Fruit fly (Drosophila melanogaster) whole organism, wandering third instar larva: Measurements from ENCODE around the gene Nuak.

Experiments
- Abd-B ChIP-seq: fragments of >200 bp; optimal IDR thresholded peaks from 2 replicates; lab custom pipeline; 2017; ENCODE audit warnings: missing biosample characterization, missing genetic modification characterization
- CG32264 ChIP-seq: fragments of 200-800 bp; sonication (Bioruptor generic); optimal IDR thresholded peaks from 2 replicates; lab custom pipeline; 2016; ENCODE audit warnings: missing biosample characterization, missing genetic modification characterization
- CG9705 ChIP-seq: fragments of 200-800 bp; sonication (Bioruptor generic); optimal IDR thresholded peaks from 2 replicates; lab custom pipeline; 2018; ENCODE audit warnings: missing biosample characterization, mild to moderate bottlenecking, missing genetic modification characterization
- CrebA ChIP-seq: fragments of 200-800 bp; sonication (Bioruptor generic); optimal IDR thresholded peaks from 2 replicates; lab custom pipeline; 2016; ENCODE audit warnings: missing biosample characterization, mild to moderate bottlenecking, missing genetic modification characterization, borderline replicate concordance
- Dfd ChIP-seq: fragments of >200 bp; optimal IDR thresholded peaks from 2 replicates; lab custom pipeline; 2017; ENCODE audit warnings: missing biosample characterization, missing genetic modification characterization
- Dif ChIP-seq: fragments of 200-275, 200-300 bp; sonication (Bioruptor generic); optimal IDR thresholded peaks from 2 replicates; lab custom pipeline; 2018; ENCODE audit warnings: missing biosample characterization, missing genetic modification characterization; ENCODE audit not compliant: partially characterized antibody
- GATAd ChIP-seq: sonication (Bioruptor generic); optimal IDR thresholded peaks from 2 replicates; lab custom pipeline; 2016; ENCODE audit warnings: missing biosample characterization, missing genetic modification characterization
- HLH106 ChIP-seq: fragments of 200-800 bp; optimal IDR thresholded peaks from 3 replicates; lab custom pipeline; 2019; ENCODE audit warnings: missing biosample characterization, mild to moderate bottlenecking, missing genetic modification characterization, moderate library complexity
- Hnf4 ChIP-seq: fragments of 200-800 bp; sonication (Bioruptor generic); optimal IDR thresholded peaks from 2 replicates; lab custom pipeline; 2016; ENCODE audit warnings: missing biosample characterization, mild to moderate bottlenecking, missing genetic modification characterization
- Hr78 ChIP-seq: fragments of >200 bp; optimal IDR thresholded peaks from 2 replicates; lab custom pipeline; 2017; ENCODE audit warnings: missing biosample characterization, missing genetic modification characterization
- Hr83 ChIP-seq: fragments of 200-300 bp; sonication (Bioruptor generic); optimal IDR thresholded peaks from 2 replicates; lab custom pipeline; 2016; ENCODE audit warnings: missing biosample characterization, mild to moderate bottlenecking, missing genetic modification characterization, moderate library complexity; ENCODE audit not compliant: poor library complexity, severe bottlenecking
- Jra ChIP-seq: sonication (Bioruptor generic); optimal IDR thresholded peaks from 2 replicates; lab custom pipeline; 2016; ENCODE audit warnings: missing biosample characterization, missing genetic modification characterization
- Mio ChIP-seq: sonication (Bioruptor generic); optimal IDR thresholded peaks from 2 replicates; lab custom pipeline; 2016; ENCODE audit warnings: missing biosample characterization, missing genetic modification characterization
- Myc ChIP-seq: fragments of >200 bp; optimal IDR thresholded peaks from 2 replicates; lab custom pipeline; 2017
- N ChIP-seq: fragments of >200 bp; optimal IDR thresholded peaks from 2 replicates; lab custom pipeline; 2018; ENCODE audit warnings: missing biosample characterization, missing external identifiers, missing genetic modification characterization
- OdsH ChIP-seq: fragments of 200-800 bp; sonication (Bioruptor generic); optimal IDR thresholded peaks from 2 replicates; lab custom pipeline; 2016; ENCODE audit warnings: missing biosample characterization, mild to moderate bottlenecking, missing genetic modification characterization
- Rel ChIP-seq, 2 experiments: fragments of 200-800 bp; sonication (Bioruptor generic) in 1 of 2; optimal IDR thresholded peaks; 2 replicates in 1 of 2; 3 replicates in 1 of 2; lab custom pipeline; 2016 to 2019; ENCODE audit warnings: mild to moderate bottlenecking in 2 of 2, missing biosample characterization in 2 of 2, missing genetic modification characterization in 2 of 2, moderate library complexity in 1 of 2
- Sp1 ChIP-seq: fragments of 200-800 bp; sonication (Bioruptor generic); optimal IDR thresholded peaks from 3 replicates; lab custom pipeline; 2019; ENCODE audit warnings: missing biosample characterization, mild to moderate bottlenecking, missing genetic modification characterization, moderate library complexity
- Vsx2 ChIP-seq: fragments of 200-300, 225-300 bp; sonication (Bioruptor generic); optimal IDR thresholded peaks from 2 replicates; lab custom pipeline; 2018; ENCODE audit warnings: missing biosample characterization, missing genetic modification characterization; ENCODE audit not compliant: partially characterized antibody
- br ChIP-seq: fragments of 200-800 bp; sonication (Bioruptor generic); optimal IDR thresholded peaks from 2 replicates; lab custom pipeline; 2016; ENCODE audit warnings: missing biosample characterization, missing genetic modification characterization
- brk ChIP-seq: fragments of 200-800 bp; sonication (Bioruptor generic); optimal IDR thresholded peaks from 2 replicates; lab custom pipeline; 2016; ENCODE audit warnings: missing biosample characterization, mild to moderate bottlenecking, missing genetic modification characterization
- dl ChIP-seq, 2 experiments: fragments of 175-275, 200-275 bp in 1 of 2; fragments of 200-275 bp in 1 of 2; sonication (Bioruptor generic); optimal IDR thresholded peaks; lab custom pipeline; 2018; ENCODE audit warnings: mild to moderate bottlenecking in 2 of 2, missing biosample characterization in 2 of 2, missing genetic modification characterization in 2 of 2, moderate library complexity in 2 of 2; ENCODE audit not compliant: partially characterized antibody in 2 of 2, insufficient read depth in 1 of 2
- dmrt93B ChIP-seq: fragments of 200-800 bp; sonication (Bioruptor generic); optimal IDR thresholded peaks from 2 replicates; lab custom pipeline; 2018; ENCODE audit warnings: missing biosample characterization, mild to moderate bottlenecking, missing genetic modification characterization
- dsf ChIP-seq: sonication (Bioruptor generic); optimal IDR thresholded peaks from 2 replicates; lab custom pipeline; 2016; ENCODE audit warnings: missing biosample characterization, missing genetic modification characterization, borderline replicate concordance
- ey ChIP-seq: fragments of 200-800 bp; sonication (Bioruptor generic); optimal IDR thresholded peaks from 2 replicates; lab custom pipeline; 2016; ENCODE audit warnings: missing biosample characterization, missing genetic modification characterization
- foxo ChIP-seq, 2 experiments: fragments of 200-800 bp; sonication (Bioruptor generic); optimal IDR thresholded peaks; 2 replicates in 1 of 2; 3 replicates in 1 of 2; lab custom pipeline; 2016 to 2017; ENCODE audit warnings: missing biosample characterization in 2 of 2, missing genetic modification characterization in 2 of 2
- fru ChIP-seq: fragments of 200-800 bp; sonication (Bioruptor generic); optimal IDR thresholded peaks from 3 replicates; lab custom pipeline; 2016; ENCODE audit warnings: missing biosample characterization, mild to moderate bottlenecking, missing genetic modification characterization
- h ChIP-seq: fragments of 200-800 bp; sonication (Bioruptor generic); optimal IDR thresholded peaks from 3 replicates; lab custom pipeline; 2016; ENCODE audit warnings: missing biosample characterization, mild to moderate bottlenecking, missing genetic modification characterization
- jim ChIP-seq: fragments of 175-275, 200-325 bp; sonication (Bioruptor generic); optimal IDR thresholded peaks from 2 replicates; lab custom pipeline; 2016; ENCODE audit warnings: missing biosample characterization, mild to moderate bottlenecking, missing genetic modification characterization
- lola ChIP-seq: fragments of >200 bp; optimal IDR thresholded peaks from 2 replicates; lab custom pipeline; 2017; ENCODE audit warnings: missing biosample characterization, missing genetic modification characterization
- pan ChIP-seq: fragments of >200 bp; optimal IDR thresholded peaks from 2 replicates; lab custom pipeline; 2017
- psq ChIP-seq: fragments of 200-800 bp; sonication (Bioruptor generic); optimal IDR thresholded peaks from 3 replicates; lab custom pipeline; 2017; ENCODE audit warnings: missing biosample characterization, mild to moderate bottlenecking, missing genetic modification characterization, moderate library complexity
- rgr ChIP-seq: fragments of 200-800 bp; sonication (Bioruptor generic); optimal IDR thresholded peaks from 3 replicates; lab custom pipeline; 2016; ENCODE audit warnings: missing biosample characterization, mild to moderate bottlenecking, missing genetic modification characterization
- sage ChIP-seq: fragments of 200-800 bp; sonication (Bioruptor generic); optimal IDR thresholded peaks from 2 replicates; lab custom pipeline; 2016; ENCODE audit warnings: missing biosample characterization, mild to moderate bottlenecking, missing genetic modification characterization
- sv ChIP-seq: fragments of 200-800 bp; sonication (Bioruptor generic); optimal IDR thresholded peaks from 3 replicates; lab custom pipeline; 2016; ENCODE audit warnings: missing biosample characterization, missing genetic modification characterization
- tai ChIP-seq: sonication (Bioruptor generic); optimal IDR thresholded peaks from 2 replicates; lab custom pipeline; 2016; ENCODE audit warnings: missing biosample characterization, missing genetic modification characterization
- usp ChIP-seq: fragments of >200 bp; optimal IDR thresholded peaks from 2 replicates; lab custom pipeline; 2017; ENCODE audit warnings: missing biosample characterization, missing genetic modification characterization
- woc ChIP-seq: sonication (Bioruptor generic); optimal IDR thresholded peaks from 2 replicates; lab custom pipeline; 2016; ENCODE audit warnings: missing biosample characterization, mild to moderate bottlenecking, missing genetic modification characterization

Gene Nuak

DNA sequence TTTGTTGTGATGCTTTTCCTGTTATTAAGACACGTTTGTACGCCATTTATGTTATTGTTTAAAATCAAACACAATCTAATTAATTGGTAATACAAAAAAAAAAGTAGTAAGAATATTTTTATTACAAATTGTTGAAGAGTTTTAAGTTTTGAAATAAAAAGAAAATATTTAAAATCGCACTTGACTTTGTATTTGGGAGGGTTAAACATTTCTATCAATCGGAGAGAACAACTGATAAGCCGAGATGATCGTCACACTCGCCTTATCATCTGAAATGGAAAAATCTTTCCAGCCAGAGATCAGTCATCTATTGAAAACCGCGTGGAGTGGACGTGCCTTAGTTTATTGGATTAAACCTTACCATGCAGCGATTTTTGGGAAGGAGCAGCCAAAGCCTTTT is 12.9 kb upstream of the Nuak start, which contains the start of gene CG3999:
CG3999 (plus strand) TSS at position 301 of the 400 bp plus-strand sequence.
- TF ChIP-seq CG9705 (no peak), lola (GFP tag; lab: Kevin White, UChicago) (no peak)
- TF ChIP-seq, all 38 proteins: peak for 0

dm6 chr3R:10251846-10252245 is 12.3 kb upstream of the Nuak start:
- TF ChIP-seq N (GFP tag; lab: Kevin White, UChicago) (no peak), CG32264 (GFP tag; lab: Kevin White, UChicago) (no peak), woc (GFP tag; lab: Kevin White, UChicago) (no peak), Sp1 (GFP tag; lab: Kevin White, UChicago) (no peak), lola (GFP tag; lab: Kevin White, UChicago) (no peak), CG9705 (no peak), CrebA (GFP tag; lab: Kevin White, UChicago) (no peak), HLH106 (tag; lab: Kevin White, UChicago) (no peak)

DNA sequence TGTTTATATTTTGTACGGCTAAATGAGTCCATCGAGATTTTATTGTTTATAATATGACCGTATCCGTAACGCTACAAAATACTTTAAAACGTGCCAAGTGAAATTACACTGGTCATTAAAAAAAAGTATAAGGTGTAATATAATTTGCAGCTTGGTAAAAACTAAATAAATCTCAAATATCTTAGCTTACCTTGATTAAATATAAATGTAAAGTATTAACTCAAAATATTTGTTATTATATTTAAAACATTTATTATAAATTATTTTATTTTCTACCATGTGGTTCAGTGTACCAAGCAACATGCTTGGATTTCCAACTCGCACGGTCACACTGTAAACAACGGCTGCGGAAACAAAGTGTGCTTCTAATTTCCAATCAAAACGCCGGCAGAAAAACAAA is 2.3 kb upstream of the Nuak start, which contains the start of the genes Sirt6 and pont:
Sirt6 (minus strand) TSS at position 50 of the 400 bp plus-strand sequence.
pont (plus strand) TSS at position 324 of the 400 bp plus-strand sequence.
- peak; percentile 65 for TF ChIP-seq sage (GFP tag; lab: Kevin White, UChicago)
- no peak for TF ChIP-seq CG32264 (GFP tag; lab: Kevin White, UChicago)
- TF ChIP-seq h (GFP tag; lab: Kevin White, UChicago): peak; percentile 86
- peak; percentile 96 for TF ChIP-seq HLH106 (tag; lab: Kevin White, UChicago)
- no peak for TF ChIP-seq N (GFP tag; lab: Kevin White, UChicago)
- TF ChIP-seq br: peak; percentile 62
- TF ChIP-seq Dif (GFP tag; lab: Kevin White, UChicago): no peak
- peak; percentile 77 for TF ChIP-seq Hnf4
- TF ChIP-seq Abd-B: no peak
- TF ChIP-seq ey: peak; percentile 63
- TF ChIP-seq sv (GFP tag; lab: Kevin White, UChicago): peak; percentile 78
- TF ChIP-seq Mio: no peak
- no peak for TF ChIP-seq lola (GFP tag; lab: Kevin White, UChicago)
- TF ChIP-seq woc (GFP tag; lab: Kevin White, UChicago): peak; percentile 61
- TF ChIP-seq Hr83 (GFP tag; lab: Kevin White, UChicago): no peak
- TF ChIP-seq GATAd (GFP tag; lab: Kevin White, UChicago): peak; percentile 45
- TF ChIP-seq CrebA (GFP tag; lab: Kevin White, UChicago): no peak
- peak; percentile 90 for TF ChIP-seq Dfd (GFP tag; lab: Kevin White, UChicago)
- peak; percentile 41 for TF ChIP-seq Jra (GFP tag; lab: Kevin White, UChicago)
- TF ChIP-seq Sp1 (GFP tag; lab: Kevin White, UChicago): peak; percentile 97
- TF ChIP-seq rgr (GFP tag; lab: Kevin White, UChicago): peak; percentile 89
- TF ChIP-seq foxo (GFP tag; optimal IDR thresholded peaks at IDR 0.05; lab: Kevin White, UChicago): peak in 1 of 2 experiments; percentile 95
- peak; percentile 67 for TF ChIP-seq CG9705
- TF ChIP-seq dl (GFP tag; optimal IDR thresholded peaks at IDR 0.05; lab: Kevin White, UChicago; ENCODE audit: insufficient read depth in 1 of 2, partially characterized antibody in 2 of 2): no peak
- peak; percentile 69 for TF ChIP-seq dsf (GFP tag; lab: Kevin White, UChicago)
- peak; percentile 91 for TF ChIP-seq dmrt93B (GFP tag; lab: Kevin White, UChicago)
- no peak for TF ChIP-seq Rel (GFP tag; optimal IDR thresholded peaks at IDR 0.05; lab: Kevin White, UChicago)
- peak; percentile 61 for TF ChIP-seq Rel (tag; optimal IDR thresholded peaks at IDR 0.05; lab: Kevin White, UChicago)
- TF ChIP-seq Hr78 (GFP tag; lab: Kevin White, UChicago): no peak
- TF ChIP-seq usp: no peak
- TF ChIP-seq pan: no peak
- peak; percentile 40 for TF ChIP-seq Myc (lab: Kevin White, UChicago)
- TF ChIP-seq jim (GFP tag; lab: Kevin White, UChicago): no peak
- peak; percentile 84 for TF ChIP-seq fru
- peak; percentile 78 for TF ChIP-seq brk (GFP tag; lab: Kevin White, UChicago)
- TF ChIP-seq psq: peak; percentile 90
- TF ChIP-seq Vsx2: no peak
- TF ChIP-seq OdsH (GFP tag; lab: Kevin White, UChicago): peak; percentile 90
- no peak for TF ChIP-seq tai (GFP tag; lab: Kevin White, UChicago)
